Fruit fly (Drosophila melanogaster): ENCODE measurements around the gene ndl.
A peak's percentile ranks its signal among the peaks of the same experiment; 100 is the strongest.

Gene ndl

dm6 chr3L:6561052-6561451 lies 42.1 kb downstream of the ndl start:
- TF ChIP-seq lmd (GFP tag; IDR thresholded peaks at IDR 0.05): peak; percentile 6; the same call in 1 of the 2 replicates
- no peak for TF ChIP-seq Mrtf (GFP tag; IDR thresholded peaks at IDR 0.05)
- TF ChIP-seq ab (GFP tag; optimal IDR thresholded peaks at IDR 0.05): no peak
- no peak for TF ChIP-seq sens (GFP tag)
- TF ChIP-seq seq (GFP tag; IDR thresholded peaks at IDR 0.05): peak; percentile 29; the same call in 1 of the 2 replicates
- peak in 1 of 2 experiments; percentile 13 for TF ChIP-seq dpn (GFP tag; optimal IDR thresholded peaks at IDR 0.05)
- peak; percentile 40 for TF ChIP-seq twi (tag; optimal IDR thresholded peaks at IDR 0.05)
- peak; percentile 10 for TF ChIP-seq Oli (tag; optimal IDR thresholded peaks at IDR 0.05)
- peak; percentile 31; the same call in 1 of the 3 replicates for TF ChIP-seq zfh1 (GFP tag; IDR thresholded peaks at IDR 0.05)
- TF ChIP-seq dmrt11E (tag; optimal IDR thresholded peaks at IDR 0.05): peak; percentile 42
- TF ChIP-seq gem (tag; optimal IDR thresholded peaks at IDR 0.05): peak; percentile 48
- peak; percentile 80 for TF ChIP-seq CG18476 (GFP tag; optimal IDR thresholded peaks at IDR 0.05)
- peak; percentile 49 for TF ChIP-seq CG15479 (GFP tag; optimal IDR thresholded peaks at IDR 0.05)
- TF ChIP-seq Sox102F (GFP tag; optimal IDR thresholded peaks at IDR 0.05): peak; percentile 29
- 0 out of 3 replicates have a peak, but pooled peaks have one; percentile 8 for TF ChIP-seq so (GFP tag; IDR thresholded peaks at IDR 0.05)
- no peak for TF ChIP-seq CG6813 (GFP tag; optimal IDR thresholded peaks at IDR 0.05)
- TF ChIP-seq ci (GFP tag; IDR thresholded peaks at IDR 0.05): peak; percentile 11; the same call in 1 of the 3 replicates
- TF ChIP-seq grau (tag; optimal IDR thresholded peaks at IDR 0.05): peak; percentile 21
- TF ChIP-seq Ssrp (tag; optimal IDR thresholded peaks at IDR 0.05): peak; percentile 23
- no peak for TF ChIP-seq CG31388 (GFP tag; optimal IDR thresholded peaks at IDR 0.05)
- TF ChIP-seq Drgx (GFP tag; IDR thresholded peaks at IDR 0.05): 0 out of 2 replicates have a peak, but pooled peaks have one; percentile 10
- TF ChIP-seq CG9932 (GFP tag; IDR thresholded peaks at IDR 0.05): peak; percentile 50; the same call in 1 of the 2 replicates
- no peak for TF ChIP-seq Opbp (GFP tag; IDR thresholded peaks at IDR 0.05; ENCODE audit: partially characterized antibody)
- TF ChIP-seq lov (optimal IDR thresholded peaks at IDR 0.05): no peak
- no peak for TF ChIP-seq lov (GFP tag; IDR thresholded peaks at IDR 0.05)
- TF ChIP-seq PHDP (tag; optimal IDR thresholded peaks at IDR 0.05): peak; percentile 32
- 0 out of 2 replicates have a peak, but pooled peaks have one; percentile 16 for TF ChIP-seq CG10366 (GFP tag; IDR thresholded peaks at IDR 0.05)
- TF ChIP-seq Med (GFP tag): peak; percentile 68
- peak; percentile 11; the same call in 1 of the 3 replicates for TF ChIP-seq CG14050 (GFP tag; IDR thresholded peaks at IDR 0.05)
- no peak for TF ChIP-seq wdn (GFP tag; IDR thresholded peaks at IDR 0.05)
- peak; percentile 48 for TF ChIP-seq slbo (GFP tag; IDR thresholded peaks at IDR 0.05)
- TF ChIP-seq mam (GFP tag; optimal IDR thresholded peaks at IDR 0.05): no peak
- TF ChIP-seq Ptx1 (GFP tag; IDR thresholded peaks at IDR 0.05): 0 out of 2 replicates have a peak, but pooled peaks have one; percentile 19
- TF ChIP-seq Rfx (GFP tag; IDR thresholded peaks at IDR 0.05): peak; percentile 48; the same call in 1 of the 2 replicates
- no peak for TF ChIP-seq ato (GFP tag; IDR thresholded peaks at IDR 0.05; ENCODE audit: partially characterized antibody)
- TF ChIP-seq CG32532 (GFP tag; IDR thresholded peaks at IDR 0.05): peak; percentile 61; the same call in 1 of the 2 replicates
- TF ChIP-seq hkb (optimal IDR thresholded peaks at IDR 0.05): peak; percentile 91
- no peak for TF ChIP-seq hkb (GFP tag; IDR thresholded peaks at IDR 0.05)
- TF ChIP-seq ase (GFP tag; IDR thresholded peaks at IDR 0.05): 0 out of 3 replicates have a peak, but pooled peaks have one; percentile 34
- peak in 1 of 2 experiments; percentile 13 for TF ChIP-seq prd (optimal IDR thresholded peaks at IDR 0.05)
- TF ChIP-seq prd (GFP tag; IDR thresholded peaks at IDR 0.05): no peak

DNA sequence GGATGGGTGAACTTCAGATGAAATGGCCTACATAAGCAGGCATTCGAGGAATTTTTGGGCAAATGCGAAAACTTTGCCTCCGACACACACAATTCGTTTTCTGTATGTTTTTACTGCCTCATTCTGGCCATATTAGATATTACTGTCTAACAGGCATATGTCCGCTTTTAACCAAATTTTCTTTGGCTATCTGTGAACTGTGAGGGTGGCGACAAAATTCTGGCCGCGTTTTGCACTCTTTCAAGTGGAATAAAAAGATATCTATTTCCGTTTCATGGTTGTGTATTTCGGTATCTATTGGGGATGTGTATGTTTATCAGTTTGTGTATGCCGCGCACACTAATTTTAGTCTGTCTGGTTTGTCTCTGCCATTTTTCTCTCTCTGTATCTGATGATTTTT lies 44.6 kb downstream of the ndl start:
- TF ChIP-seq mirr (GFP tag; optimal IDR thresholded peaks at IDR 0.05) (peak; percentile 2), CG30431 (GFP tag; optimal IDR thresholded peaks at IDR 0.05) (no peak), sd (tag; optimal IDR thresholded peaks at IDR 0.05) (peak; percentile 61), CG12769 (tag; optimal IDR thresholded peaks at IDR 0.05) (peak; percentile 51), Med (GFP tag) (peak; percentile 42)

Data from whole organism, embryonic.